Worm (Caenorhabditis elegans) whole organism, L1 larva: ENCODE measurements around the gene str-178.

Experiments
- ama-1 ChIP-seq: fragments of 150-350 bp; optimal IDR thresholded peaks from 2 replicates; lab custom pipeline; 2014
- fkh-10 ChIP-seq: sonication (generic microtip); optimal IDR thresholded peaks from 2 replicates; lab custom pipeline; 2017; ENCODE audit warnings: missing biosample characterization, missing genetic modification reagents, missing genetic modification characterization
- nhr-11 ChIP-seq: fragments of 150-350 bp; optimal IDR thresholded peaks from 2 replicates; lab custom pipeline; 2014; ENCODE audit warnings: missing biosample characterization, missing genetic modification characterization
- pqm-1 ChIP-seq: sonication (generic microtip); optimal IDR thresholded peaks from 3 replicates; lab custom pipeline; 2017; ENCODE audit warnings: missing biosample characterization, missing genetic modification characterization
- xbp-1 ChIP-seq: sonication (generic microtip); optimal IDR thresholded peaks from 2 replicates; lab custom pipeline; 2016; ENCODE audit warnings: missing genetic modification characterization, missing compliant biosample characterization
- ztf-11 ChIP-seq, 2 experiments: sonication (generic microtip); optimal IDR thresholded peaks; 2 replicates each; lab custom pipeline; 2016 to 2017; ENCODE audit warnings: missing genetic modification characterization in 2 of 2, missing biosample characterization in 1 of 2, missing compliant biosample characterization in 1 of 2

- TF ChIP-seq fkh-10 (GFP tag; lab: Kevin White, UChicago) (no peak), ama-1 (lab: Kevin White, UChicago) (no peak), xbp-1 (tag; lab: Kevin White, UChicago) (no peak), pqm-1 (tag; lab: Kevin White, UChicago) (no peak), ztf-11 (tag; optimal IDR thresholded peaks at IDR 0.05; lab: Kevin White, UChicago) (no peak), nhr-11 (no peak)
Measured at ce11 chrV:12695968-12696367, 20.4 kb downstream of the str-178 start, which contains the start of gene K10C8.4.
